Fruit fly (Drosophila melanogaster): ENCODE measurements around the gene Nca.

Gene Nca

dm6 chr3L:19961805-19962204 is 29.9 kb upstream of the Nca start (continued):
- no peak for TF ChIP-seq salr (GFP tag; optimal IDR thresholded peaks at IDR 0.05)
- peak; percentile 25 for TF ChIP-seq CG32006 (GFP tag; optimal IDR thresholded peaks at IDR 0.05)
- TF ChIP-seq CG1621 (tag; optimal IDR thresholded peaks at IDR 0.05): no peak
- no peak for TF ChIP-seq CG6854 (GFP tag; optimal IDR thresholded peaks at IDR 0.05)
- peak; percentile 44 for TF ChIP-seq fd59A (GFP tag; optimal IDR thresholded peaks at IDR 0.05)
- TF ChIP-seq CG8632 (GFP tag; optimal IDR thresholded peaks at IDR 0.05): peak; percentile 28
- TF ChIP-seq CG15336 (GFP tag; IDR thresholded peaks at IDR 0.05): no peak
- no peak for TF ChIP-seq Gug (GFP tag; IDR thresholded peaks at IDR 0.05)
- TF ChIP-seq CG11762 (GFP tag; optimal IDR thresholded peaks at IDR 0.05; ENCODE audit: insufficient read depth): no peak
- TF ChIP-seq CG9139 (GFP tag; optimal IDR thresholded peaks at IDR 0.05): peak; percentile 6
- peak; percentile 5 for TF ChIP-seq Sox14 (GFP tag; optimal IDR thresholded peaks at IDR 0.05)
- TF ChIP-seq Sox15 (GFP tag; optimal IDR thresholded peaks at IDR 0.05): no peak
- TF ChIP-seq esn (GFP tag; optimal IDR thresholded peaks at IDR 0.05): no peak
- peak; percentile 39 for TF ChIP-seq pdm3 (GFP tag; optimal IDR thresholded peaks at IDR 0.05)
- TF ChIP-seq Hr39 (GFP tag; optimal IDR thresholded peaks at IDR 0.05): no peak
- TF ChIP-seq Sox102F (GFP tag; optimal IDR thresholded peaks at IDR 0.05): peak; percentile 7
- TF ChIP-seq CG6163 (GFP tag; IDR thresholded peaks at IDR 0.05): no peak
- TF ChIP-seq CG10631 (GFP tag; optimal IDR thresholded peaks at IDR 0.05): peak; percentile 36
- TF ChIP-seq CG7368 (GFP tag; optimal IDR thresholded peaks at IDR 0.05): no peak
- no peak for TF ChIP-seq Hr38 (GFP tag; optimal IDR thresholded peaks at IDR 0.05)
- no peak for TF ChIP-seq CG34406 (GFP tag; optimal IDR thresholded peaks at IDR 0.05)
- TF ChIP-seq CG6808 (GFP tag; optimal IDR thresholded peaks at IDR 0.05): peak; percentile 2
- no peak for TF ChIP-seq CG11294 (GFP tag; IDR thresholded peaks at IDR 0.05)
- peak; percentile 17 for TF ChIP-seq CG6792 (GFP tag; optimal IDR thresholded peaks at IDR 0.05)
- TF ChIP-seq Met (GFP tag; optimal IDR thresholded peaks at IDR 0.05): peak; percentile 23
- TF ChIP-seq Eip75B (GFP tag; optimal IDR thresholded peaks at IDR 0.05): no peak
- TF ChIP-seq CG16779 (tag; optimal IDR thresholded peaks at IDR 0.05): peak; percentile 8
- no peak for TF ChIP-seq Lpt (GFP tag; optimal IDR thresholded peaks at IDR 0.05)
- TF ChIP-seq CG11902 (GFP tag; optimal IDR thresholded peaks at IDR 0.05): no peak

dm6 chr3L:19968725-19969598 is 22.7 kb upstream of the Nca start:
- TF ChIP-seq svp (GFP tag) (peak; percentile 52), CG7368 (GFP tag; optimal IDR thresholded peaks at IDR 0.05) (no peak), CG1621 (tag; optimal IDR thresholded peaks at IDR 0.05) (no peak), CG6808 (GFP tag; optimal IDR thresholded peaks at IDR 0.05) (no peak), Blimp-1 (GFP tag; optimal IDR thresholded peaks at IDR 0.05) (no peak), fkh (GFP tag; optimal IDR thresholded peaks at IDR 0.05) (no peak)

dm6 chr3L:19978088-19978487 is 13.6 kb upstream of the Nca start:
- TF ChIP-seq cyc (GFP tag; optimal IDR thresholded peaks at IDR 0.05): no peak
- TF ChIP-seq CG10631 (GFP tag; optimal IDR thresholded peaks at IDR 0.05): no peak
- no peak for TF ChIP-seq fkh (GFP tag; optimal IDR thresholded peaks at IDR 0.05)
- no peak for TF ChIP-seq Blimp-1 (GFP tag; optimal IDR thresholded peaks at IDR 0.05)
- TF ChIP-seq Ets21C (GFP tag; optimal IDR thresholded peaks at IDR 0.05): no peak
- no peak for TF ChIP-seq CG3919 (GFP tag; optimal IDR thresholded peaks at IDR 0.05)

dm6 chr3L:19979592-19979991 is 12.1 kb upstream of the Nca start, which contains the start of gene CG14182:
Gene CG14182, minus strand, starts transcription at chr3L:19979812.
- TF ChIP-seq CG31627 (GFP tag; optimal IDR thresholded peaks at IDR 0.05) (no peak), Sox102F (GFP tag; optimal IDR thresholded peaks at IDR 0.05) (no peak), fkh (GFP tag; optimal IDR thresholded peaks at IDR 0.05) (peak; percentile 91)

All from whole organism, prepupa.